Worm (Caenorhabditis elegans): ENCODE data around the gene C50E3.11.

ce11 chrV:7629504-7629903 lies 26.2 kb upstream of the C50E3.11 start, which contains the start of gene srd-30:
- TF ChIP-seq him-1 (tag; optimal IDR thresholded peaks at IDR 0.05) (no peak), dao-5 (tag; optimal IDR thresholded peaks at IDR 0.05) (no peak), W03F9.2 (tag; optimal IDR thresholded peaks at IDR 0.05) (no peak)

Data from whole organism, L4/young adult.